Worm (Caenorhabditis elegans) whole organism, late embryonic: ENCODE data around the gene gdh-1.
A peak's percentile ranks its signal among the peaks of the same experiment; 100 is the strongest.

Source experiments
- C08G9.2 ChIP-seq: sonication (generic microtip); optimal IDR thresholded peaks from 2 replicates; lab custom pipeline; 2016; ENCODE audit warnings: mild to moderate bottlenecking, missing genetic modification characterization, moderate library complexity, missing compliant biosample characterization
- C38D4.7 ChIP-seq: fragments of 200-800 bp; sonication (Bioruptor generic); optimal IDR thresholded peaks from 2 replicates; lab custom pipeline; 2018; ENCODE audit warnings: mild to moderate bottlenecking, missing genetic modification characterization, moderate library complexity, missing compliant biosample characterization
- F13H6.1 ChIP-seq: sonication (generic microtip); optimal IDR thresholded peaks from 2 replicates; lab custom pipeline; 2016; ENCODE audit warnings: missing genetic modification characterization, missing compliant biosample characterization
- K02D7.2 ChIP-seq: sonication (generic microtip); optimal IDR thresholded peaks from 2 replicates; lab custom pipeline; 2017; ENCODE audit warnings: mild to moderate bottlenecking, missing genetic modification characterization, missing compliant biosample characterization
- T23F11.4 ChIP-seq: fragments of 200-800 bp; sonication (Bioruptor generic); optimal IDR thresholded peaks from 2 replicates; lab custom pipeline; 2018; ENCODE audit warnings: mild to moderate bottlenecking, missing genetic modification characterization, missing compliant biosample characterization
- ama-1 ChIP-seq: fragments of 150-350 bp; optimal IDR thresholded peaks from 2 replicates; lab custom pipeline; 2014
- ceh-18 ChIP-seq: sonication (generic microtip); optimal IDR thresholded peaks from 2 replicates; lab custom pipeline; 2016; ENCODE audit warnings: missing genetic modification characterization, missing compliant biosample characterization
- ceh-19 ChIP-seq: fragments of 200-800 bp; sonication (Bioruptor generic); optimal IDR thresholded peaks from 2 replicates; lab custom pipeline; 2018; ENCODE audit warnings: mild to moderate bottlenecking, missing genetic modification characterization, missing compliant biosample characterization
- ceh-2 ChIP-seq: sonication (generic microtip); optimal IDR thresholded peaks from 2 replicates; lab custom pipeline; 2016; ENCODE audit warnings: missing genotype, missing genetic modification characterization, missing compliant biosample characterization
- ceh-24 ChIP-seq: sonication (generic microtip); optimal IDR thresholded peaks from 2 replicates; lab custom pipeline; 2016; ENCODE audit warnings: mild to moderate bottlenecking, missing genetic modification characterization, missing compliant biosample characterization
- ceh-34 ChIP-seq: sonication (generic microtip); optimal IDR thresholded peaks from 2 replicates; lab custom pipeline; 2016; ENCODE audit warnings: mild to moderate bottlenecking, missing genetic modification characterization, missing compliant biosample characterization
- ceh-45 ChIP-seq: fragments of 200-800 bp; sonication (Bioruptor generic); IDR thresholded peaks from 2 replicates; pipeline ENCODE4 v1.3.6; 2022; ENCODE audit warnings: missing genetic modification reagents, missing genetic modification characterization, missing compliant biosample characterization
- ceh-6 ChIP-seq: fragments of 200-800 bp; sonication (Bioruptor generic); optimal IDR thresholded peaks from 2 replicates; lab custom pipeline; 2018; ENCODE audit warnings: mild to moderate bottlenecking, missing genetic modification characterization, missing compliant biosample characterization
- ceh-9 ChIP-seq: sonication (generic microtip); optimal IDR thresholded peaks from 2 replicates; lab custom pipeline; 2016; ENCODE audit warnings: mild to moderate bottlenecking, missing genetic modification characterization, inconsistent platforms, missing compliant biosample characterization
- che-1 ChIP-seq: sonication (generic microtip); optimal IDR thresholded peaks from 2 replicates; lab custom pipeline; 2016; ENCODE audit warnings: mild to moderate bottlenecking, missing genetic modification characterization, missing compliant biosample characterization
- dmd-4 ChIP-seq: sonication (generic microtip); optimal IDR thresholded peaks from 2 replicates; lab custom pipeline; 2016; ENCODE audit warnings: borderline replicate concordance, missing genetic modification characterization, missing compliant biosample characterization
- elt-2 ChIP-seq: sonication (generic microtip); optimal IDR thresholded peaks from 2 replicates; lab custom pipeline; 2016; ENCODE audit warnings: missing genetic modification reagents, missing genetic modification characterization, missing compliant biosample characterization
- ets-4 ChIP-seq: sonication (generic microtip); optimal IDR thresholded peaks from 2 replicates; lab custom pipeline; 2016; ENCODE audit warnings: missing genetic modification characterization, missing compliant biosample characterization
- eyg-1 ChIP-seq: sonication (generic microtip); optimal IDR thresholded peaks from 2 replicates; lab custom pipeline; 2016; ENCODE audit warnings: missing genotype, missing genetic modification characterization, missing compliant biosample characterization
- fkh-6 ChIP-seq: sonication (generic microtip); optimal IDR thresholded peaks from 2 replicates; lab custom pipeline; 2016; ENCODE audit warnings: missing genetic modification characterization, missing compliant biosample characterization
- gmeb-2 ChIP-seq: sonication (generic microtip); optimal IDR thresholded peaks from 2 replicates; lab custom pipeline; 2016; ENCODE audit warnings: missing genetic modification characterization, inconsistent platforms, missing compliant biosample characterization
- hlh-15 ChIP-seq: sonication (generic microtip); optimal IDR thresholded peaks from 2 replicates; lab custom pipeline; 2016; ENCODE audit warnings: missing genetic modification characterization, missing compliant biosample characterization
- hlh-30 ChIP-seq: sonication (generic microtip); optimal IDR thresholded peaks from 2 replicates; lab custom pipeline; 2017; ENCODE audit warnings: antibody characterized with exemption, missing genetic modification characterization, missing compliant biosample characterization; ENCODE audit not compliant: insufficient read depth
- hlh-8 ChIP-seq: sonication (generic microtip); optimal IDR thresholded peaks from 2 replicates; lab custom pipeline; 2016; ENCODE audit warnings: missing genotype, missing genetic modification characterization, missing compliant biosample characterization
- lin-11 ChIP-seq: fragments of 200-800 bp; sonication (Bioruptor generic); optimal IDR thresholded peaks from 2 replicates; lab custom pipeline; 2018; ENCODE audit warnings: mild to moderate bottlenecking, missing genetic modification characterization, missing compliant biosample characterization
- madf-2 ChIP-seq: sonication (generic microtip); optimal IDR thresholded peaks from 2 replicates; lab custom pipeline; 2017; ENCODE audit warnings: missing genetic modification characterization, missing compliant biosample characterization
- mec-3 ChIP-seq: sonication (generic microtip); optimal IDR thresholded peaks from 2 replicates; lab custom pipeline; 2016; ENCODE audit warnings: borderline replicate concordance, missing genetic modification characterization, missing compliant biosample characterization
- nfya-1 ChIP-seq: sonication (generic microtip); optimal IDR thresholded peaks from 2 replicates; lab custom pipeline; 2017; ENCODE audit warnings: missing genetic modification characterization, mild to moderate bottlenecking, missing compliant biosample characterization, antibody characterized with exemption, moderate library complexity
- nhr-11 ChIP-seq: fragments of 150-350 bp; optimal IDR thresholded peaks from 2 replicates; lab custom pipeline; 2014; ENCODE audit warnings: missing biosample characterization, missing genetic modification characterization
- nhr-232 ChIP-seq: sonication (generic microtip); optimal IDR thresholded peaks from 2 replicates; lab custom pipeline; 2016; ENCODE audit warnings: missing genetic modification characterization, missing compliant biosample characterization
- odd-2 ChIP-seq: sonication (generic microtip); optimal IDR thresholded peaks from 2 replicates; lab custom pipeline; 2017; ENCODE audit warnings: antibody characterized with exemption, mild to moderate bottlenecking, missing genetic modification characterization, missing compliant biosample characterization
- pag-3 ChIP-seq: sonication (generic microtip); optimal IDR thresholded peaks from 2 replicates; lab custom pipeline; 2016; ENCODE audit warnings: missing compliant biosample characterization, missing genetic modification characterization, borderline replicate concordance
- pat-9 ChIP-seq: fragments of 200-800 bp; sonication (Bioruptor generic); optimal IDR thresholded peaks from 2 replicates; lab custom pipeline; 2018; ENCODE audit warnings: mild to moderate bottlenecking, missing genetic modification characterization, moderate library complexity, missing compliant biosample characterization
- pha-2 ChIP-seq: sonication (generic microtip); optimal IDR thresholded peaks from 2 replicates; lab custom pipeline; 2017; ENCODE audit warnings: mild to moderate bottlenecking, missing genetic modification characterization, missing compliant biosample characterization
- pha-4 ChIP-seq: fragments of 150-350 bp; optimal IDR thresholded peaks from 2 replicates; lab custom pipeline; 2018; ENCODE audit warnings: missing biosample characterization, missing genetic modification reagents, missing genetic modification characterization
- pros-1 ChIP-seq: fragments of 150-350 bp; optimal IDR thresholded peaks from 2 replicates; lab custom pipeline; 2014; ENCODE audit warnings: missing biosample characterization, missing genetic modification reagents, missing genetic modification characterization
- ref-2 ChIP-seq: sonication (generic microtip); optimal IDR thresholded peaks from 2 replicates; lab custom pipeline; 2016; ENCODE audit warnings: missing genetic modification characterization, missing compliant biosample characterization
- rnt-1 ChIP-seq: sonication (generic microtip); optimal IDR thresholded peaks from 2 replicates; lab custom pipeline; 2016; ENCODE audit warnings: missing genetic modification characterization, missing compliant biosample characterization
- sdc-2 ChIP-seq: sonication (generic microtip); optimal IDR thresholded peaks from 2 replicates; lab custom pipeline; 2016; ENCODE audit warnings: missing genotype, missing genetic modification characterization, missing compliant biosample characterization
- sox-2 ChIP-seq: fragments of 200-800 bp; sonication (Bioruptor generic); IDR thresholded peaks from 2 replicates; pipeline ENCODE4 v1.3.6; 2022; ENCODE audit warnings: missing genetic modification reagents, missing genetic modification characterization, missing compliant biosample characterization
- syd-9 ChIP-seq: sonication (generic microtip); optimal IDR thresholded peaks from 2 replicates; lab custom pipeline; 2016; ENCODE audit warnings: mild to moderate bottlenecking, missing genetic modification characterization, moderate library complexity, missing compliant biosample characterization
- unc-55 ChIP-seq: sonication (generic microtip); optimal IDR thresholded peaks from 2 replicates; lab custom pipeline; 2017; ENCODE audit warnings: missing biosample characterization, missing genetic modification reagents, missing genetic modification characterization
- unc-86 ChIP-seq: sonication (generic microtip); optimal IDR thresholded peaks from 2 replicates; lab custom pipeline; 2016; ENCODE audit warnings: missing genetic modification characterization, missing compliant biosample characterization
- zip-5 ChIP-seq: sonication (generic microtip); optimal IDR thresholded peaks from 2 replicates; lab custom pipeline; 2016; ENCODE audit warnings: missing genetic modification characterization, missing compliant biosample characterization

Gene gdh-1

DNA sequence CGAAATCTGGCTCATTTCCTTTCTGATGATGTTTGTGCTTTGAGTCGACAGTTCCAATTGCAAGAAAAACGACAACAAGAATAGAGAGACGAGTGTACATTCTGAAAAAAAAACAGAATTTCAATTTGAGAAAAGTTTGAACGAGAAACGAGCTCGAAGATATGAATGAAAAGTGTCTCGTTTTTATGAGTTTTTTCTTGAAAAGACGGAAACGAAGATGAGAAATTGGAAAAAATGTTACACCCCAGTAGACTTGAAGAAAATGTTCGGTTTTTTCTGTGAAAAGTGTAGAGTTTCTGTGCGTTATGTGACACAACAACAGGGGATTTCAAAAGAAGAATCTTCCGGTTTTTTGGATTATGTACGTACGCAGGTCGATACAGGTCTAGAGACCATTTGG, 30.0 kb upstream of the gdh-1 start, which contains the start of gene srlf-31:
TSS of gene srlf-31 (minus strand) at position 101 of the 400 bp plus-strand sequence.
- TF ChIP-seq pat-9 (tag; lab: Kevin White, UChicago) (no peak), F13H6.1 (no peak), nhr-11 (tag; lab: Kevin White, UChicago) (no peak), ama-1 (lab: Kevin White, UChicago) (no peak), mec-3 (tag; lab: Kevin White, UChicago) (no peak), ceh-34 (tag; lab: Kevin White, UChicago) (no peak), T23F11.4 (GFP tag; lab: Kevin White, UChicago) (no peak), unc-86 (no peak), ceh-2 (tag; lab: Kevin White, UChicago) (no peak), madf-2 (tag; lab: Kevin White, UChicago) (no peak), ceh-6 (GFP tag; lab: Kevin White, UChicago) (no peak), pha-4 (tag; lab: Kevin White, UChicago) (no peak), rnt-1 (tag; lab: Kevin White, UChicago) (no peak), ceh-19 (GFP tag; lab: Kevin White, UChicago) (no peak)

DNA sequence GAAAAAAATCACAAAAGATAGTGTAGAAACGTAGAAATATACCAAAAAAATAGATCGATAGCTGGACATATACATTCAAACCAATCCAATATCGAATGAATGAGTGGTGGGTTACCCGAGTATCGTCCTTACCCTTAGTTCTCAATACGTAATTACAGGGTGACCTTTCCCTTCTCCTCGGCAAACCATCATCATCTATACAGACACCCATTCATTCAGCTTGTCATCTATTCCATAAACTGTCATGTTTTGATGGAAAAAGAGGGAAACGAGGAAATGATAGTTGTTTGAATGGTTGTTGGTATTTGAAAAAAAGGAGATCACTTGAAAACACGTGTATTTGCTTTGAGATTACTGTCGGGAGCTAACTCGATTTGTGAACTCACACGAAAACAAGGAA, 29.0 kb upstream of the gdh-1 start:
- TF ChIP-seq K02D7.2 (tag; lab: Kevin White, UChicago) (no peak), unc-55 (GFP tag; lab: Kevin White, UChicago) (peak; percentile 11), sox-2 (GFP tag; lab: Robert Waterston, UW) (no peak)

DNA sequence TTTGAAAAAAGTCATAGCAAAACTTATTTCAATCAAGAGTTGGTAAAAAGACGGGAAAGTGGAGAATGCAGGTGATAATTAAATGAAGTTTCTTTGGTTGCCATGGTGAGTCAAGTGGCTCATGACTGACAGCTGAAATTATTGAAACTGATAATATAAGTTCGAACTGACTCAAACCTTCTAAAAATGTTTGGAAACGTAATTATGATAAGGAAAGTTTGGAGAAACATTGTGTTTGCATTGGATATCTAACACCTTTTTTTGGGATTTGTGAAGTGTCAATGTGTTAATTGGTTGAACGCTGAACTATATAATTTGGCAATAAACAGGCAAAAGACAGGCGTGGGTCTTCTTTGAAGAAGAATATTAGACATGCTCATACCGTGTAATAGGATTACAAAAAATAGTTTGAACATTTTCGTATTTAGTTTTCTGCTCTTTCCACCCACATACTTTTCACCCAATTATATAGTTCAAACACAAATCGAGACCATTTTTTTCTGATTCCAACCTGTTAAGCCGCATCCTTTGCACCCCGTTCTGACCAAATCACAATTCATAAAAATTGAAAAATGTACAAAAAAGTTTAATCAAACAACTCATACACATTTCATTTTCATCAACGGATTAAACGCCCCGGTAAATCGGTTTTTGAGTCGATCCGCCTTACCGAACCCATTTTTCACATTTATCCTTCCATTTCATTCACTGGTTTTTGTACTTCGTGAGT, 27.5 kb upstream of the gdh-1 start, which contains the start of the genes srlf-33 and srlf-32:
TSS of gene srlf-33 (minus strand) at position 101 of the 730 bp plus-strand sequence.
TSS of gene srlf-32 (plus strand) at position 680 of the 730 bp plus-strand sequence.
- TF ChIP-seq hlh-30 (tag; lab: Kevin White, UChicago), result no peak
- no peak for TF ChIP-seq hlh-15 (tag; lab: Kevin White, UChicago)
- no peak for TF ChIP-seq ceh-2 (tag; lab: Kevin White, UChicago)
- no peak for TF ChIP-seq nhr-11 (tag; lab: Kevin White, UChicago)
- TF ChIP-seq lin-11 (tag; lab: Kevin White, UChicago), result no peak
- TF ChIP-seq dmd-4 (tag; lab: Kevin White, UChicago), result no peak
- TF ChIP-seq sox-2 (GFP tag; lab: Robert Waterston, UW), result no peak
- no peak for TF ChIP-seq ceh-18 (tag; lab: Kevin White, UChicago)
- TF ChIP-seq pros-1, result no peak
- no peak for TF ChIP-seq ceh-24 (tag; lab: Kevin White, UChicago)
- TF ChIP-seq ceh-45, result no peak
- TF ChIP-seq ama-1 (lab: Kevin White, UChicago), result no peak
- no peak for TF ChIP-seq unc-86
- no peak for TF ChIP-seq rnt-1 (tag; lab: Kevin White, UChicago)
- TF ChIP-seq ceh-9 (tag; lab: Kevin White, UChicago), result no peak
- no peak for TF ChIP-seq C08G9.2 (tag; lab: Kevin White, UChicago)
- no peak for TF ChIP-seq pha-2
- TF ChIP-seq, all 69 proteins: peak for 0

DNA sequence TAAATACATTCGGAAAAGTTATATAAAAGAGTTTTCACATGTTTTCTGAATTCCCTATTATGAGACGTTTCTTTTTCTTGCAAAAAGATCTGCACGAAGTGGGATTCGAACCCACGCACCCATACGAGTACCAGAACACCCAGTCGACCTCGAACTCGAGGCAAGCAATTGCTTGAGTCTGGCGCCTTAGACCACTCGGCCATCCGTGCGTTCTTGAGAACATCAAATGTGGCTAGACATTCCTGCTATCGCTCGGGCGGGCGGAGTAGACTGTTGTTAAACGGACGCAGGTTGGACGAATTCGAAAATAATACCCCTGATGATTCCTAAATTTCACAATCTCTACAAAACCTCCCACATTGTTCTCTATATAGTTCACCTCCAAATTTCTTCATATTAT, 24.7 kb upstream of the gdh-1 start:
- TF ChIP-seq hlh-15 (tag; lab: Kevin White, UChicago), result no peak
- TF ChIP-seq syd-9 (tag; lab: Kevin White, UChicago), result peak; percentile 27
- TF ChIP-seq gmeb-2 (tag; lab: Kevin White, UChicago), result peak; percentile 18
- TF ChIP-seq C38D4.7 (GFP tag; lab: Kevin White, UChicago), result peak; percentile 34
- no peak for TF ChIP-seq nfya-1 (tag; lab: Kevin White, UChicago)
- TF ChIP-seq T23F11.4 (GFP tag; lab: Kevin White, UChicago), result peak; percentile 30
- no peak for TF ChIP-seq ceh-34 (tag; lab: Kevin White, UChicago)
- no peak for TF ChIP-seq pha-4 (tag; lab: Kevin White, UChicago)
- no peak for TF ChIP-seq pag-3
- TF ChIP-seq rnt-1 (tag; lab: Kevin White, UChicago), result no peak
- no peak for TF ChIP-seq eyg-1 (tag; lab: Kevin White, UChicago)
- peak; percentile 25 for TF ChIP-seq elt-2 (tag; lab: Kevin White, UChicago)
- TF ChIP-seq ref-2 (tag; lab: Kevin White, UChicago), result peak; percentile 50
- peak; percentile 43 for TF ChIP-seq nhr-232 (tag; lab: Kevin White, UChicago)
- TF ChIP-seq zip-5, result no peak
- TF ChIP-seq odd-2 (tag; lab: Kevin White, UChicago), result no peak
- TF ChIP-seq che-1 (tag; lab: Kevin White, UChicago), result peak; percentile 39
- TF ChIP-seq fkh-6 (tag; lab: Kevin White, UChicago), result peak; percentile 19
- no peak for TF ChIP-seq mec-3 (tag; lab: Kevin White, UChicago)
- peak; percentile 44 for TF ChIP-seq lin-11 (tag; lab: Kevin White, UChicago)
- peak; percentile 44 for TF ChIP-seq ceh-6 (GFP tag; lab: Kevin White, UChicago)
- TF ChIP-seq sdc-2 (tag; lab: Kevin White, UChicago), result no peak
- TF ChIP-seq ets-4, result no peak
- TF ChIP-seq hlh-8 (tag; lab: Kevin White, UChicago), result no peak
